Worm (Caenorhabditis elegans) whole organism, midembryonic: ENCODE measurements around the gene T13C2.3.

Experiments
- T22C8.4 ChIP-seq: fragments of 200-800 bp; sonication (Bioruptor generic); IDR thresholded peaks from 2 replicates; pipeline ENCODE4 v1.3.6; 2022; ENCODE audit warnings: missing genetic modification characterization, missing compliant biosample characterization
- tab-1 ChIP-seq: fragments of 200-800 bp; sonication (Bioruptor generic); IDR thresholded peaks from 2 replicates; pipeline ENCODE4 v1.3.6; 2022; ENCODE audit warnings: missing genetic modification characterization, missing compliant biosample characterization
- ztf-29 ChIP-seq: fragments of 200-800 bp; sonication (Bioruptor generic); IDR thresholded peaks from 2 replicates; pipeline ENCODE4 v1.3.6; 2022; ENCODE audit warnings: missing genetic modification reagents, missing genetic modification characterization, missing compliant biosample characterization

DNA sequence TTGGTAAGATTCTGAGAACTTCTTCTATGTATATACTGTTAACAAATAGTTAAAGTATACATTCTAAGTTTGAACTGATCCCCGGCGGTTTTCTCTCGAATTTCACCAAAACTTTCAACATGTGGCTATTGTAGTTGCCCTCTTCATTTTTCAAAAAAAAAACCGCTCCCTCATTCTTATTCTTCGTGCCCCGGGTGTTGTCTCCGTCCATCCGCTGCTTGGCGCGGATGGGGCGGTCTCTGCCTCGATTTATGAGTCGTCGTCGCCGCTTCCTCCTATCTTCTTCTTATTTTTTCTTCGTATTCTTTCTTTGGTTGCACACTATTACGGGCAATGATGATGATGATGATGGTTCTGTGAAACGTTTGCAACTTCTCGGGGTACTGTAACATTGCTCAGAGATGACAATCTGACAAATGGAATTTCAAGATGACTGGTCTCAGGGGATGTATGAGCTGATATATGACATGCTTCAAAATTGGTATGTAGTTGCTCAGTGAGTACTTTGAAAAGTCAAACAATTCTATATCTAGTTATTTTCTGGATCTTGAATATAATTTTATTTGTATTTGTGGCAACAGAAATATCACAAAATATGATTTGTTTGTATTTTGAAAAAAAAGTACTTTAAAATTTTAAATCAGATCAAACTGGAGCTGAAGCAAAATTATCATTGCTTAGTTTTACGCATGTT, 31.4 kb downstream of the T13C2.3 start:
- TF ChIP-seq ztf-29 (GFP tag; lab: Robert Waterston, UW) (no peak), T22C8.4 (GFP tag; lab: Robert Waterston, UW) (no peak), tab-1 (GFP tag; lab: Robert Waterston, UW) (no peak)
